Fruit fly (Drosophila melanogaster) whole organism, embryonic: ENCODE results near the gene Bx42.
A peak's percentile ranks its signal among the peaks of the same experiment; 100 is the strongest.

Experiments used
- Bgb ChIP-seq: fragments of 200-800 bp; sonication (Bioruptor generic); IDR thresholded peaks from 2 replicates; pipeline ENCODE4 v1.3.6; 2022; ENCODE audit warnings: missing biosample characterization, missing genetic modification characterization; ENCODE audit not compliant: partially characterized antibody
- Blimp-1 ChIP-seq: fragments of 200-800 bp; sonication (Bioruptor generic); optimal IDR thresholded peaks from 3 replicates; lab custom pipeline; 2018; ENCODE audit warnings: missing biosample characterization, missing genetic modification characterization, mild to moderate bottlenecking, moderate library complexity, missing genetic modification reagents
- CG11695 ChIP-seq: fragments of 200-800 bp; sonication (Bioruptor generic); IDR thresholded peaks from 3 replicates; pipeline ENCODE4 v1.3.6; 2022; ENCODE audit warnings: missing biosample characterization, missing genetic modification characterization
- CG12071 ChIP-seq: fragments of 200-800 bp; sonication (Bioruptor generic); optimal IDR thresholded peaks from 3 replicates; lab custom pipeline; 2018; ENCODE audit warnings: missing biosample characterization, mild to moderate bottlenecking, missing genetic modification characterization
- CG12104 ChIP-seq: fragments of 200-800 bp; sonication (Bioruptor generic); optimal IDR thresholded peaks from 3 replicates; lab custom pipeline; 2016; ENCODE audit warnings: missing biosample characterization, missing genetic modification characterization
- CG13287 ChIP-seq: fragments of 200-800 bp; sonication (Bioruptor generic); IDR thresholded peaks from 2 replicates; pipeline ENCODE4 v1.3.6; 2022; ENCODE audit warnings: missing biosample characterization, missing genetic modification characterization; ENCODE audit not compliant: partially characterized antibody
- CG13296 ChIP-seq: fragments of 200-800 bp; sonication (Bioruptor generic); optimal IDR thresholded peaks from 3 replicates; lab custom pipeline; 2018; ENCODE audit warnings: missing biosample characterization, mild to moderate bottlenecking, missing genetic modification characterization
- CG14014 ChIP-seq: fragments of 200-800 bp; sonication (Bioruptor generic); IDR thresholded peaks from 2 replicates; pipeline ENCODE4 v1.3.6; 2022; ENCODE audit warnings: missing biosample characterization, missing genetic modification characterization
- CG16779 ChIP-seq: fragments of 200-800 bp; sonication (Bioruptor generic); IDR thresholded peaks from 2 replicates; pipeline ENCODE4 v1.3.6; 2022; ENCODE audit warnings: missing biosample characterization, missing genetic modification characterization
- CG17328 ChIP-seq: fragments of 200-800 bp; sonication (Bioruptor generic); IDR thresholded peaks from 2 replicates; pipeline ENCODE4 v1.3.6; 2022; ENCODE audit warnings: missing biosample characterization, missing genetic modification characterization
- CG2129 ChIP-seq: fragments of 200-800 bp; sonication (Bioruptor generic); IDR thresholded peaks from 2 replicates; pipeline ENCODE4 v1.3.6; 2022; ENCODE audit warnings: missing biosample characterization, missing genetic modification characterization; ENCODE audit not compliant: partially characterized antibody
- CG3281 ChIP-seq: fragments of 200-800 bp; sonication (Bioruptor generic); optimal IDR thresholded peaks from 3 replicates; lab custom pipeline; 2017; ENCODE audit warnings: missing biosample characterization, mild to moderate bottlenecking, missing genetic modification characterization
- CG5245 ChIP-seq: fragments of 200-800 bp; sonication (Bioruptor generic); optimal IDR thresholded peaks from 3 replicates; lab custom pipeline; 2016; ENCODE audit warnings: missing biosample characterization, missing genetic modification characterization
- CG6272 ChIP-seq: fragments of 200-800 bp; sonication (Bioruptor generic); IDR thresholded peaks from 2 replicates; pipeline ENCODE4 v1.3.6; 2022; ENCODE audit warnings: missing biosample characterization, missing genetic modification characterization
- CG6683 ChIP-seq: fragments of 200-800 bp; sonication (Bioruptor generic); optimal IDR thresholded peaks from 2 replicates; lab custom pipeline; 2017; ENCODE audit warnings: missing biosample characterization, mild to moderate bottlenecking, missing genetic modification characterization, missing genetic modification reagents
- CG6765 ChIP-seq: fragments of 200-800 bp; sonication (Bioruptor generic); optimal IDR thresholded peaks from 3 replicates; lab custom pipeline; 2017; ENCODE audit warnings: missing biosample characterization, mild to moderate bottlenecking, missing genetic modification characterization
- CG7839 ChIP-seq: fragments of 200-800 bp; sonication (Bioruptor generic); optimal IDR thresholded peaks from 3 replicates; lab custom pipeline; 2018; ENCODE audit warnings: missing biosample characterization, mild to moderate bottlenecking, missing genetic modification characterization, moderate library complexity
- CTCF ChIP-seq: fragments of 200-800 bp; sonication (Bioruptor generic); optimal IDR thresholded peaks from 2 replicates; lab custom pipeline; 2017; ENCODE audit warnings: missing biosample characterization, mild to moderate bottlenecking, missing genetic modification characterization, moderate library complexity
- Dbx ChIP-seq: fragments of 200-800 bp; sonication (Bioruptor generic); IDR thresholded peaks from 3 replicates; pipeline ENCODE4 v1.3.6; 2022; ENCODE audit warnings: missing biosample characterization, missing genetic modification characterization
- E2f2 ChIP-seq: fragments of 200-800 bp; sonication (Bioruptor generic); IDR thresholded peaks from 2 replicates; pipeline ENCODE4 v1.3.6; 2022; ENCODE audit warnings: missing biosample characterization, missing genetic modification characterization
- H15 ChIP-seq: fragments of 200-800 bp; sonication (Bioruptor generic); IDR thresholded peaks from 3 replicates; pipeline ENCODE4 v1.3.6; 2022; ENCODE audit warnings: missing biosample characterization, missing genetic modification characterization
- HHEX ChIP-seq: fragments of 200-800 bp; sonication (Bioruptor generic); optimal IDR thresholded peaks from 3 replicates; lab custom pipeline; 2017; ENCODE audit warnings: missing biosample characterization, mild to moderate bottlenecking, missing genetic modification characterization, missing genetic modification reagents
- HLHmδ ChIP-seq: fragments of 200-800 bp; sonication (Bioruptor generic); optimal IDR thresholded peaks from 2 replicates; lab custom pipeline; 2018; ENCODE audit warnings: missing biosample characterization, mild to moderate bottlenecking, missing genetic modification characterization, moderate library complexity
- Hr39 ChIP-seq: fragments of >200 bp; optimal IDR thresholded peaks from 2 replicates; lab custom pipeline; 2017
- Lhr ChIP-seq: fragments of 200-800 bp; sonication (Bioruptor generic); optimal IDR thresholded peaks from 3 replicates; lab custom pipeline; 2017; ENCODE audit warnings: mild to moderate bottlenecking, missing biosample characterization, missing genetic modification reagents, missing genetic modification characterization
- MESR4 ChIP-seq: fragments of 200-800 bp; sonication (Bioruptor generic); optimal IDR thresholded peaks from 2 replicates; lab custom pipeline; 2018; ENCODE audit warnings: missing biosample characterization, mild to moderate bottlenecking, missing genetic modification characterization, moderate library complexity
- Optix ChIP-seq: fragments of 200-800 bp; sonication (Bioruptor generic); IDR thresholded peaks from 3 replicates; pipeline ENCODE4 v1.3.6; 2022; ENCODE audit warnings: missing biosample characterization, missing genetic modification characterization
- Pdp1 ChIP-seq, 2 experiments: fragments of 200-800 bp; sonication (Bioruptor generic); optimal IDR thresholded peaks; 3 replicates each; lab custom pipeline; 2016; ENCODE audit warnings: missing biosample characterization in 2 of 2, missing genetic modification characterization in 2 of 2, mild to moderate bottlenecking in 1 of 2, moderate library complexity in 1 of 2
- Rfx ChIP-seq: fragments of 200-800 bp; sonication (Bioruptor generic); IDR thresholded peaks from 2 replicates; pipeline ENCODE4 v1.3.6; 2022; ENCODE audit warnings: missing biosample characterization, missing genetic modification characterization
- TFAM ChIP-seq: fragments of 200-800 bp; sonication (Bioruptor generic); optimal IDR thresholded peaks from 2 replicates; lab custom pipeline; 2017; ENCODE audit warnings: missing biosample characterization, missing genetic modification characterization, inconsistent platforms
- Xrp1 ChIP-seq: fragments of 200-800 bp; sonication (Bioruptor generic); IDR thresholded peaks from 2 replicates; pipeline ENCODE4 v1.3.6; 2022; ENCODE audit warnings: missing biosample characterization, missing genetic modification characterization
- ara ChIP-seq: fragments of 200-800 bp; sonication (Bioruptor generic); IDR thresholded peaks from 2 replicates; pipeline ENCODE4 v1.3.6; 2022; ENCODE audit warnings: missing biosample characterization, missing genetic modification characterization
- ash1 ChIP-seq: fragments of 200-800 bp; sonication (Bioruptor generic); optimal IDR thresholded peaks from 2 replicates; lab custom pipeline; 2018; ENCODE audit warnings: missing biosample characterization, mild to moderate bottlenecking, missing genetic modification characterization
- bbx ChIP-seq: fragments of 200-800 bp; sonication (Bioruptor generic); IDR thresholded peaks from 2 replicates; pipeline ENCODE4 v1.3.6; 2022; ENCODE audit warnings: missing biosample characterization, missing genetic modification characterization; ENCODE audit not compliant: partially characterized antibody
- caup ChIP-seq: fragments of 200-800 bp; sonication (Bioruptor generic); optimal IDR thresholded peaks from 3 replicates; lab custom pipeline; 2017; ENCODE audit warnings: missing biosample characterization, mild to moderate bottlenecking, missing genetic modification characterization, moderate library complexity; ENCODE audit not compliant: severe bottlenecking
- ci ChIP-seq: fragments of 200-800 bp; sonication (Bioruptor generic); IDR thresholded peaks from 3 replicates; pipeline ENCODE4 v1.3.6; 2022; ENCODE audit warnings: missing biosample characterization, missing genetic modification characterization
- ftz-f1 ChIP-seq: fragments of 200-800 bp; sonication (Bioruptor generic); optimal IDR thresholded peaks from 2 replicates; lab custom pipeline; 2016; ENCODE audit warnings: missing biosample characterization, missing genetic modification characterization
- kah ChIP-seq: fragments of 200-800 bp; sonication (Bioruptor generic); optimal IDR thresholded peaks from 2 replicates; lab custom pipeline; 2018; ENCODE audit warnings: missing biosample characterization, mild to moderate bottlenecking, missing genetic modification characterization
- kni ChIP-seq: fragments of 200-800 bp; sonication (Bioruptor generic); optimal IDR thresholded peaks from 3 replicates; lab custom pipeline; 2017; ENCODE audit warnings: mild to moderate bottlenecking, missing biosample characterization, missing genetic modification reagents, missing genetic modification characterization
- lab ChIP-seq: fragments of 200-800 bp; sonication (Bioruptor generic); optimal IDR thresholded peaks from 3 replicates; lab custom pipeline; 2017; ENCODE audit warnings: missing biosample characterization, missing genetic modification characterization, mild to moderate bottlenecking, moderate library complexity, missing genetic modification reagents
- lbe ChIP-seq: fragments of 200-800 bp; sonication (Bioruptor generic); optimal IDR thresholded peaks from 2 replicates; lab custom pipeline; 2016; ENCODE audit warnings: missing biosample characterization, mild to moderate bottlenecking, missing genetic modification characterization
- nom ChIP-seq: fragments of 200-800 bp; sonication (Bioruptor generic); optimal IDR thresholded peaks from 2 replicates; lab custom pipeline; 2017; ENCODE audit warnings: missing biosample characterization, missing genetic modification characterization, mild to moderate bottlenecking, moderate library complexity, missing genetic modification reagents
- odd ChIP-seq: fragments of 200-800 bp; sonication (Bioruptor generic); optimal IDR thresholded peaks from 2 replicates; lab custom pipeline; 2017; ENCODE audit warnings: missing biosample characterization, mild to moderate bottlenecking, missing genetic modification characterization
- onecut ChIP-seq: fragments of 200-800 bp; sonication (Bioruptor generic); IDR thresholded peaks from 2 replicates; pipeline ENCODE4 v1.3.6; 2022; ENCODE audit warnings: missing biosample characterization, missing genetic modification characterization
- pfk ChIP-seq: fragments of 200-800 bp; sonication (Bioruptor generic); optimal IDR thresholded peaks from 2 replicates; lab custom pipeline; 2018; ENCODE audit warnings: missing biosample characterization, mild to moderate bottlenecking, missing genetic modification characterization, moderate library complexity
- sna ChIP-seq: fragments of 200-800 bp; sonication (Bioruptor generic); IDR thresholded peaks from 2 replicates; pipeline ENCODE4 v1.3.6; 2022; ENCODE audit warnings: missing biosample characterization, missing genetic modification characterization; ENCODE audit not compliant: partially characterized antibody
- ssp ChIP-seq: fragments of 200-800 bp; sonication (Bioruptor generic); IDR thresholded peaks from 2 replicates; pipeline ENCODE4 v1.3.6; 2022; ENCODE audit warnings: missing biosample characterization, missing genetic modification characterization
- trh ChIP-seq: fragments of 200-800 bp; sonication (Bioruptor generic); optimal IDR thresholded peaks from 2 replicates; lab custom pipeline; 2016; ENCODE audit warnings: missing biosample characterization, missing genetic modification characterization

Gene Bx42

DNA sequence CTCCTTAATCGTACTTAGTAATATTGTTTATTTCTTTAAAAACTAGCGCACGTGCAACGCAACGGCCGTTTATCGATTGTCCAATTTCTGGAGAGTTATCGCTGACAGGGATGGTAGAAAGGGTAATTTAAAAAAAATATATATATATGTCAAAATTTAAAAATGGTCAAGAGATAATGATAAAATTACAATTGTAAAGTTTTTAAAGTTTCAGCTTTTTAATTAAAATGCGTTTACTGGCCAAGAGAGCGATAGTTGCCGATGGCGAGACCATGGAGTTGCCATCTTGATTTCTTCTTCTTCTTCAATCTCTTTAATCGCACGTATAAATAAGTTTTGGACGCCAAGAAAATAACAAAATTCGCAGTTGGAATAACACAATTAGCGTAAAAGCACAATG lies 25.4 kb downstream of the Bx42 start, which contains the start of the genes CG7246 and HP1b (continued):
- TF ChIP-seq ash1 (GFP tag; lab: Kevin White, UChicago) (no peak), CG11695 (GFP tag; lab: Robert Waterston, UW) (peak; percentile 53; the same call in 1 of the 3 replicates), TFAM (GFP tag; lab: Kevin White, UChicago) (no peak), Pdp1 (GFP tag; optimal IDR thresholded peaks at IDR 0.05; lab: Kevin White, UChicago) (peak; percentile 55 to 56), Hr39 (lab: Kevin White, UChicago) (no peak), CG6272 (GFP tag; lab: Robert Waterston, UW) (peak; percentile 81), onecut (GFP tag; lab: Robert Waterston, UW) (no peak), trh (GFP tag; lab: Kevin White, UChicago) (peak; percentile 40), CTCF (GFP tag; lab: Kevin White, UChicago) (peak; percentile 32), Optix (GFP tag; lab: Robert Waterston, UW) (peak; percentile 79), kni (GFP tag; lab: Kevin White, UChicago) (no peak), H15 (GFP tag; lab: Robert Waterston, UW) (peak; percentile 66; the same call in 1 of the 3 replicates), ara (GFP tag; lab: Robert Waterston, UW) (peak; percentile 54; the same call in 1 of the 2 replicates)
- TF ChIP-seq, all 482 proteins: peak for 326

DNA sequence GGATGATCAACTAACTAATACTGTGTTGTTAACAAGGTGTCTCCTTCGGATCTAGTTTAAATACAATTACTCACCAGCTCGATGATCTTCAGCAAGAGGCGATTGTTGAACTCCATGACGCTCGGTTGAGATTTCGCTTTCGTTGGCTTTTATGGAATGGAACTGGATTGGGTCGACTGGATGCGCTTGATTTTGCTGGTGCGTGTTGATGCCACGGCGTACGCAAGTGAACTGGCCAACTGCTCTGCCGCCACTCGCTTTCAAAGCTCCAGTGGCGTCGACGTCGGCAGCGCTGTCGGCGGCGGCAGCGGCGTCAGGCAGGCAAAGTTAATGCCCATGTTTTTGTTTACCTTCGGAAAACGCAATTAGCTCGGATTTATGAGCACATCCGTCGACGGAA lies 28.1 kb downstream of the Bx42 start, which contains the start of gene CG44325:
Gene CG44325 (minus strand): TSS at position 237 of the 400 bp plus-strand sequence.
- TF ChIP-seq Dbx (GFP tag; lab: Robert Waterston, UW): peak; percentile 38; the same call in 1 of the 3 replicates
- TF ChIP-seq CG13287 (GFP tag; lab: Robert Waterston, UW): peak; percentile 31; the same call in 1 of the 2 replicates
- peak; percentile 41 for TF ChIP-seq lbe
- peak; percentile 30 for TF ChIP-seq odd (GFP tag; lab: Kevin White, UChicago)
- TF ChIP-seq pfk (GFP tag; lab: Kevin White, UChicago): no peak
- TF ChIP-seq Bgb: peak; percentile 46; the same call in 1 of the 2 replicates
- 0 out of 2 replicates have a peak, but pooled peaks have one; percentile 40 for TF ChIP-seq CG16779
- TF ChIP-seq CG14014 (GFP tag; lab: Robert Waterston, UW): no peak
- no peak for TF ChIP-seq CG17328 (GFP tag; lab: Robert Waterston, UW)
- peak; percentile 19 for TF ChIP-seq kni (GFP tag; lab: Kevin White, UChicago)
- peak; percentile 60 for TF ChIP-seq lab (GFP tag; lab: Kevin White, UChicago)
- TF ChIP-seq Lhr (GFP tag; lab: Kevin White, UChicago): no peak
- TF ChIP-seq ci: peak; percentile 57; the same call in 2 of the 3 replicates
- TF ChIP-seq HHEX: peak; percentile 2
- no peak for TF ChIP-seq kah (GFP tag; lab: Kevin White, UChicago)
- TF ChIP-seq CG6683 (GFP tag; lab: Kevin White, UChicago): no peak
- TF ChIP-seq CG5245: no peak
- TF ChIP-seq caup: peak; percentile 29
- TF ChIP-seq Rfx (GFP tag; lab: Robert Waterston, UW): peak; percentile 41; the same call in 1 of the 2 replicates
- peak; percentile 97 for TF ChIP-seq Blimp-1 (GFP tag; lab: Kevin White, UChicago)
- TF ChIP-seq HLHmδ (GFP tag; lab: Kevin White, UChicago): peak; percentile 59
- TF ChIP-seq nom (GFP tag; lab: Kevin White, UChicago): peak; percentile 81
- peak; percentile 39 for TF ChIP-seq CG12071
- peak; percentile 38 for TF ChIP-seq CG3281 (GFP tag; lab: Kevin White, UChicago)
- no peak for TF ChIP-seq Xrp1 (GFP tag; lab: Robert Waterston, UW)
- TF ChIP-seq MESR4: peak; percentile 32
- TF ChIP-seq bbx (GFP tag; lab: Robert Waterston, UW): peak; percentile 37; the same call in 1 of the 2 replicates
- TF ChIP-seq ssp: no peak
- 0 out of 2 replicates have a peak, but pooled peaks have one; percentile 7 for TF ChIP-seq E2f2 (GFP tag; lab: Robert Waterston, UW)
- no peak for TF ChIP-seq CG2129
- no peak for TF ChIP-seq CG12104
- 0 out of 2 replicates have a peak, but pooled peaks have one; percentile 21 for TF ChIP-seq sna
- TF ChIP-seq ftz-f1: peak; percentile 16
- no peak for TF ChIP-seq CG7839 (tag; lab: Kevin White, UChicago)
- TF ChIP-seq CG6765 (GFP tag; lab: Kevin White, UChicago): peak; percentile 44
- peak; percentile 34 for TF ChIP-seq CG13296 (GFP tag; lab: Kevin White, UChicago)
